Fruit fly (Drosophila melanogaster) Kc167 (cell line): ENCODE data around the gene Amt.

Experiments used
- Myc ChIP-seq: fragments of >200 bp; optimal IDR thresholded peaks from 2 replicates; lab custom pipeline; 2017; ENCODE audit warnings: missing external identifiers
- Sin3A ChIP-seq: fragments of >200 bp; optimal IDR thresholded peaks from 2 replicates; lab custom pipeline; 2018; ENCODE audit warnings: missing external identifiers
- h ChIP-seq: fragments of >200 bp; optimal IDR thresholded peaks from 3 replicates; lab custom pipeline; 2018; ENCODE audit warnings: missing external identifiers
- insv ChIP-seq: fragments of >200 bp; optimal IDR thresholded peaks from 3 replicates; lab custom pipeline; 2018; ENCODE audit warnings: missing external identifiers
- psq ChIP-seq: fragments of >200 bp; optimal IDR thresholded peaks from 2 replicates; lab custom pipeline; 2017; ENCODE audit warnings: missing external identifiers
- ttk ChIP-seq: sonication (Bioruptor generic); optimal IDR thresholded peaks from 2 replicates; lab custom pipeline; 2017; ENCODE audit warnings: missing external identifiers

Amt gene

dm6 chr3R:15286024-15286692 is 37.2 kb upstream of the Amt start:
- TF ChIP-seq Sin3A (lab: Kevin White, UChicago): no peak
- TF ChIP-seq insv (lab: Kevin White, UChicago): no peak
- TF ChIP-seq ttk (lab: Kevin White, UChicago): no peak
- TF ChIP-seq h (lab: Kevin White, UChicago): no peak
- TF ChIP-seq Myc (lab: Kevin White, UChicago): no peak
- no peak for TF ChIP-seq psq (lab: Kevin White, UChicago)

- TF ChIP-seq h (lab: Kevin White, UChicago) (no peak), ttk (lab: Kevin White, UChicago) (no peak), Sin3A (lab: Kevin White, UChicago) (no peak)
Measured at dm6 chr3R:15282982-15283809, 34.3 kb upstream of the Amt start.

- TF ChIP-seq ttk (lab: Kevin White, UChicago) (no peak), Myc (lab: Kevin White, UChicago) (no peak), psq (lab: Kevin White, UChicago) (no peak), insv (lab: Kevin White, UChicago) (no peak), h (lab: Kevin White, UChicago) (no peak), Sin3A (lab: Kevin White, UChicago) (no peak)
Measured at dm6 chr3R:15282326-15282725, 33.4 kb upstream of the Amt start.

- TF ChIP-seq Sin3A (lab: Kevin White, UChicago) (no peak), h (lab: Kevin White, UChicago) (no peak), insv (lab: Kevin White, UChicago) (no peak), psq (lab: Kevin White, UChicago) (no peak), ttk (lab: Kevin White, UChicago) (no peak), Myc (lab: Kevin White, UChicago) (no peak)
Measured at dm6 chr3R:15281335-15281963, 32.5 kb upstream of the Amt start.

dm6 chr3R:15280619-15281334 is 31.8 kb upstream of the Amt start:
- TF ChIP-seq psq (lab: Kevin White, UChicago) (no peak), ttk (lab: Kevin White, UChicago) (no peak), h (lab: Kevin White, UChicago) (no peak), Myc (lab: Kevin White, UChicago) (no peak), insv (lab: Kevin White, UChicago) (no peak), Sin3A (lab: Kevin White, UChicago) (no peak)

- no peak for TF ChIP-seq h (lab: Kevin White, UChicago)
- no peak for TF ChIP-seq insv (lab: Kevin White, UChicago)
- TF ChIP-seq Myc (lab: Kevin White, UChicago): no peak
- no peak for TF ChIP-seq ttk (lab: Kevin White, UChicago)
- no peak for TF ChIP-seq Sin3A (lab: Kevin White, UChicago)
- TF ChIP-seq psq (lab: Kevin White, UChicago): no peak
Measured at dm6 chr3R:15277926-15278869, 29.3 kb upstream of the Amt start, which contains the start of the genes MRG15 and Tm1. TSS of gene MRG15 (minus strand) at chr3R:15278109. TSS of gene Tm1 (plus strand) at chr3R:15278220.

- TF ChIP-seq h (lab: Kevin White, UChicago) (no peak), Sin3A (lab: Kevin White, UChicago) (no peak), psq (lab: Kevin White, UChicago) (no peak), insv (lab: Kevin White, UChicago) (no peak), ttk (lab: Kevin White, UChicago) (no peak), Myc (lab: Kevin White, UChicago) (no peak)
Measured at dm6 chr3R:15275158-15275623, 26.3 kb upstream of the Amt start, which contains the start of the genes Cp190 and CG4338. TSS of gene Cp190 (minus strand) at chr3R:15275241. TSS of gene CG4338 (plus strand) at chr3R:15275522.

- TF ChIP-seq psq (lab: Kevin White, UChicago) (no peak), Myc (lab: Kevin White, UChicago) (no peak), Sin3A (lab: Kevin White, UChicago) (no peak), h (lab: Kevin White, UChicago) (no peak), ttk (lab: Kevin White, UChicago) (no peak)
Measured at dm6 chr3R:15268856-15269255, 19.9 kb upstream of the Amt start.

dm6 chr3R:15268426-15268825 is 19.5 kb upstream of the Amt start, which contains the start of the genes CG14864 and Zip88E:
TSS of gene CG14864 (minus strand) at chr3R:15268538.
TSS of gene Zip88E (plus strand) at chr3R:15268662.
- TF ChIP-seq h (lab: Kevin White, UChicago) (no peak), Sin3A (lab: Kevin White, UChicago) (no peak), psq (lab: Kevin White, UChicago) (no peak), ttk (lab: Kevin White, UChicago) (no peak), insv (lab: Kevin White, UChicago) (no peak), Myc (lab: Kevin White, UChicago) (no peak)
